Worm (Caenorhabditis elegans) whole organism, mixed stage, embryonic: ENCODE measurements around the gene C13A2.3.

Source experiments
- M03D4.4 ChIP-seq: sonication (generic microtip); optimal IDR thresholded peaks from 2 replicates; lab custom pipeline; 2017; ENCODE audit warnings: mild to moderate bottlenecking, missing genetic modification characterization, missing compliant biosample characterization
- blmp-1 ChIP-seq: fragments of 150-350 bp; optimal IDR thresholded peaks from 2 replicates; lab custom pipeline; 2014; ENCODE audit warnings: missing biosample characterization, missing genetic modification characterization
- ceh-39 ChIP-seq: fragments of 150-350 bp; optimal IDR thresholded peaks from 2 replicates; lab custom pipeline; 2014; ENCODE audit warnings: missing biosample characterization, missing genetic modification characterization
- ceh-43 ChIP-seq: fragments of 200-800 bp; sonication (Bioruptor generic); optimal IDR thresholded peaks from 2 replicates; lab custom pipeline; 2018; ENCODE audit warnings: mild to moderate bottlenecking, missing genetic modification characterization, moderate library complexity, missing compliant biosample characterization
- ceh-83 ChIP-seq: fragments of 200-800 bp; sonication (Bioruptor generic); optimal IDR thresholded peaks from 2 replicates; lab custom pipeline; 2018; ENCODE audit warnings: mild to moderate bottlenecking, missing genetic modification characterization, missing compliant biosample characterization
- ces-1 ChIP-seq: fragments of 150-350 bp; optimal IDR thresholded peaks from 2 replicates; lab custom pipeline; 2014; ENCODE audit warnings: missing biosample characterization, missing genetic modification reagents, missing genetic modification characterization
- cnd-1 ChIP-seq: fragments of 200-800 bp; sonication (Bioruptor generic); optimal IDR thresholded peaks from 2 replicates; lab custom pipeline; 2018; ENCODE audit warnings: mild to moderate bottlenecking, missing genetic modification characterization, missing compliant biosample characterization
- drap-1 ChIP-seq: fragments of 200-800 bp; sonication (Bioruptor generic); optimal IDR thresholded peaks from 3 replicates; lab custom pipeline; 2018; ENCODE audit warnings: mild to moderate bottlenecking, missing genetic modification characterization, missing compliant biosample characterization
- elt-1 ChIP-seq: sonication (generic microtip); optimal IDR thresholded peaks from 2 replicates; lab custom pipeline; 2017; ENCODE audit warnings: missing genetic modification characterization, mild to moderate bottlenecking, missing compliant biosample characterization, antibody characterized with exemption, moderate library complexity, borderline replicate concordance; ENCODE audit not compliant: insufficient read depth
- elt-3 ChIP-seq: fragments of 150-350 bp; optimal IDR thresholded peaks from 2 replicates; lab custom pipeline; 2014; ENCODE audit warnings: missing biosample characterization, missing genetic modification characterization
- ham-2 ChIP-seq: fragments of 200-800 bp; sonication (Bioruptor generic); optimal IDR thresholded peaks from 2 replicates; lab custom pipeline; 2018; ENCODE audit warnings: mild to moderate bottlenecking, missing genetic modification characterization, missing compliant biosample characterization
- lin-13 ChIP-seq: fragments of 150-350 bp; optimal IDR thresholded peaks from 2 replicates; lab custom pipeline; 2014; ENCODE audit warnings: missing biosample characterization, missing genetic modification characterization
- lin-32 ChIP-seq: fragments of 200-800 bp; sonication (Bioruptor generic); optimal IDR thresholded peaks from 2 replicates; lab custom pipeline; 2018; ENCODE audit warnings: mild to moderate bottlenecking, missing genetic modification characterization, missing compliant biosample characterization
- lsy-2 ChIP-seq: fragments of 150-350 bp; optimal IDR thresholded peaks from 2 replicates; lab custom pipeline; 2014; ENCODE audit warnings: missing biosample characterization, missing genetic modification characterization
- mab-5 ChIP-seq: fragments of 150-350 bp; optimal IDR thresholded peaks from 2 replicates; lab custom pipeline; 2014; ENCODE audit warnings: missing biosample characterization, missing genetic modification characterization
- mep-1 ChIP-seq: fragments of 150-350 bp; optimal IDR thresholded peaks from 2 replicates; lab custom pipeline; 2017; ENCODE audit warnings: missing biosample characterization, missing genetic modification reagents, missing genetic modification characterization, inconsistent platforms
- mls-2 ChIP-seq: sonication (generic microtip); optimal IDR thresholded peaks from 2 replicates; lab custom pipeline; 2016; ENCODE audit warnings: mild to moderate bottlenecking, missing genetic modification characterization, moderate library complexity, missing compliant biosample characterization
- nhr-12 ChIP-seq: fragments of 150-350 bp; optimal IDR thresholded peaks from 2 replicates; lab custom pipeline; 2014; ENCODE audit warnings: missing biosample characterization, missing genetic modification characterization
- nhr-2 ChIP-seq: fragments of 150-350 bp; optimal IDR thresholded peaks from 2 replicates; lab custom pipeline; 2014; ENCODE audit warnings: missing biosample characterization, missing genetic modification characterization
- nhr-237 ChIP-seq: fragments of 150-350 bp; optimal IDR thresholded peaks from 2 replicates; lab custom pipeline; 2014; ENCODE audit warnings: missing biosample characterization, missing genetic modification characterization
- nhr-28 ChIP-seq: fragments of 150-350 bp; optimal IDR thresholded peaks from 2 replicates; lab custom pipeline; 2014; ENCODE audit warnings: missing biosample characterization, missing genetic modification characterization
- nhr-76 ChIP-seq: sonication (generic microtip); optimal IDR thresholded peaks from 2 replicates; lab custom pipeline; 2017; ENCODE audit warnings: missing biosample characterization, missing genetic modification characterization
- pha-4 ChIP-seq: fragments of 150-350 bp; optimal IDR thresholded peaks from 2 replicates; lab custom pipeline; 2018; ENCODE audit warnings: missing biosample characterization, missing genetic modification reagents, missing genetic modification characterization
- snpc-4 ChIP-seq: fragments of 150-350 bp; optimal IDR thresholded peaks from 2 replicates; lab custom pipeline; 2014; ENCODE audit warnings: missing biosample characterization, missing genetic modification characterization
- sptf-1 ChIP-seq: sonication (generic microtip); optimal IDR thresholded peaks from 2 replicates; lab custom pipeline; 2017; ENCODE audit warnings: mild to moderate bottlenecking, missing genetic modification characterization, moderate library complexity, missing compliant biosample characterization
- tbx-8 ChIP-seq: fragments of 200-800 bp; sonication (Bioruptor generic); optimal IDR thresholded peaks from 2 replicates; lab custom pipeline; 2018; ENCODE audit warnings: mild to moderate bottlenecking, missing genetic modification characterization, moderate library complexity, missing compliant biosample characterization
- unc-39 ChIP-seq: fragments of 150-350 bp; optimal IDR thresholded peaks from 2 replicates; lab custom pipeline; 2014; ENCODE audit warnings: missing biosample characterization, missing genetic modification characterization
- unc-62 ChIP-seq: fragments of 150-350 bp; optimal IDR thresholded peaks from 2 replicates; lab custom pipeline; 2014; ENCODE audit warnings: missing biosample characterization, missing genetic modification reagents, missing genetic modification characterization
- zip-8 ChIP-seq: fragments of 150-350 bp; optimal IDR thresholded peaks from 2 replicates; lab custom pipeline; 2014; ENCODE audit warnings: missing biosample characterization, missing genetic modification characterization
- ztf-11 ChIP-seq: fragments of 150-350 bp; optimal IDR thresholded peaks from 2 replicates; lab custom pipeline; 2014; ENCODE audit warnings: missing biosample characterization, missing genetic modification characterization

Gene C13A2.3

DNA sequence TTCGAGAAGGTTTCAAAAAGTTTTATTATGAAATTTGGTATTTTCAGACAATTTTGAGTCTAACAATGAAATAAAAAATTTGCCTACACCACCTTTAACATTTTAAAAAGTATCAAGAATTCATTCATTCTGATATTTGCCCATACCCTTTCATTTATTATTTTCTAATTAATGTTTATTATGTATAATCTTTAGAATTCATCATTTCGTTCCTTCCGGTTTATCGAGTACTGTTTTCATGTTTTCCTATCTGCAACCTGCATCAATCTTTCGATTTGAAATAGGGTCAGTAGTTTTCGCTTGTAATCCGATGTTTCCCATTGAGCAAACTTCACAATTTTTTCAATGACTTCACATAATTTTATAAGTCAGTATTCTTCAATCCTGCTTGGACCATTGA lies 12.7 kb upstream of the C13A2.3 start, which contains the start of gene C13A2.6:
C13A2.6 (plus strand) TSS at position 301 of the 400 bp plus-strand sequence.
- TF ChIP-seq cnd-1 (no peak), zip-8 (tag; lab: Kevin White, UChicago) (no peak), ham-2 (no peak), drap-1 (GFP tag; lab: Kevin White, UChicago) (no peak), snpc-4 (no peak), nhr-2 (tag; lab: Kevin White, UChicago) (no peak), ztf-11 (tag; lab: Kevin White, UChicago) (no peak), mep-1 (no peak), elt-3 (tag; lab: Kevin White, UChicago) (no peak), nhr-237 (tag; lab: Kevin White, UChicago) (no peak), unc-62 (no peak)

DNA sequence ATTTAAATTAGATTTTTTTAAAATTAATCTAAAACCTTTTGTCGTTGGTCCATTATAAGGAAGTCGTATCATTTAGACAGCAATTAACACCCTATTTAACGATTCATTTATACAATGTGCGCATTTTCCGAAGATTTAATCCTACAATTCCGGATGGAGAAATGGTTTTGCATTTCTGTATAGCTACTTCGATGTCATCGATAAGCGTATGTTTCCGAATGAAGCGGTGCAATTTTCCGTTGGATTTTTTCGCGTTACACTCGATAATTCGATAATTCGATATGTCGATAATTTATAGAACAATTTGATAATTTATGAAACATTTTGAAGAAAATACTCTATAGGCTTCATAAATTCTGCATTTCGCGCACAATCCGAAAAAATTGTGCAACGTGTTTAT lies 7.1 kb upstream of the C13A2.3 start, which contains the start of gene C13A2.10:
C13A2.10 (minus strand) TSS at position 101 of the 400 bp plus-strand sequence.
- no peak for TF ChIP-seq ztf-11 (tag; lab: Kevin White, UChicago)
- no peak for TF ChIP-seq mep-1
- TF ChIP-seq unc-39 (tag; lab: Kevin White, UChicago) = no peak
- TF ChIP-seq nhr-76 (tag; lab: Kevin White, UChicago) = no peak
- no peak for TF ChIP-seq drap-1 (GFP tag; lab: Kevin White, UChicago)
- no peak for TF ChIP-seq pha-4 (tag; lab: Kevin White, UChicago)

DNA sequence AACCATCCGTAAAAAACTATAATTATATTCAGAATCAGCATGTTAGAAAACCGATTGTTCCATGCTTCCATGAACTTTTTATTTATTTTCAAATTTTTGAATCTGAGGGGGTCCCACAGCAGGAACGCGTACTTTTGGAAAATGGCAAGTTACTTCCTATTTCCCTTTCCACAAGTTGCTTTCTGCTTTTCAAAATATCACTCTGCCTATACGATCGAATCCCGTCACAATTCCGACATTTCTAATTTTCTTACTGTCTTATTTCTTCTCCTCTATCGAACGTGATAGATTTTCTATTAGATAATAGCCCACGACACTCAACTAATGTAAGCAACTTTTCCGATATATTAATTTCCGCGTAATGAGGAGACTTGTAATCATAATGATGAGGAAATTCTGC lies 6.6 kb upstream of the C13A2.3 start, which contains the start of gene C13A2.5:
C13A2.5 (plus strand) TSS at position 301 of the 400 bp plus-strand sequence.
- no peak for TF ChIP-seq sptf-1 (tag; lab: Kevin White, UChicago)
- no peak for TF ChIP-seq blmp-1
- no peak for TF ChIP-seq ceh-83
- no peak for TF ChIP-seq mls-2 (tag; lab: Kevin White, UChicago)
- no peak for TF ChIP-seq M03D4.4 (tag; lab: Kevin White, UChicago)
- no peak for TF ChIP-seq unc-39 (tag; lab: Kevin White, UChicago)
- no peak for TF ChIP-seq ceh-39
- no peak for TF ChIP-seq snpc-4
- TF ChIP-seq nhr-76 (tag; lab: Kevin White, UChicago) = no peak
- TF ChIP-seq pha-4 (tag; lab: Kevin White, UChicago) = no peak
- TF ChIP-seq lin-32 = no peak
- no peak for TF ChIP-seq nhr-2 (tag; lab: Kevin White, UChicago)
- no peak for TF ChIP-seq ceh-43 (GFP tag; lab: Kevin White, UChicago)
- TF ChIP-seq mep-1 = no peak
- TF ChIP-seq zip-8 (tag; lab: Kevin White, UChicago) = no peak
- TF ChIP-seq ces-1 (GFP tag; lab: Kevin White, UChicago) = no peak
- no peak for TF ChIP-seq elt-1 (tag; lab: Kevin White, UChicago)
- TF ChIP-seq elt-3 (tag; lab: Kevin White, UChicago) = no peak
- no peak for TF ChIP-seq mab-5 (tag; lab: Kevin White, UChicago)
- TF ChIP-seq, all 35 proteins: peak for 0

DNA sequence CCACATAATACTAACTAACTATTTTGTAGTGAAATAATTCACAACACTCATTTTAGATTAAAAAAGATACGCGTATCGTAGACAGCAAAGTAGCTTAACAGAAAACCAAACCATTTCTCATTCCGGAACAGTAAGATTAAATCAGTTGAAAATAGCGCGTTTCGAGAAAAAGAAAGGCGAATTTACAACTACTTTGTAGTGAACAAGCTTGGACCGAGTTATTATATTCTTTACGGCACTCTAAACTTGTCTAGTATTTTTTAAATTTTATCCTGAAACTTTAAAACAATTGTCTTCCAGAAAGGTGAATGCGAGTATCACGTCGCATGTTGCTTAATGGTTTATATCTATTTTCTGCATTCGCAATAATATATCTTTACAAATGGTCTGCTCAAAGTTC lies 3.0 kb upstream of the C13A2.3 start, which contains the start of gene C13A2.4:
C13A2.4 (plus strand) TSS at position 301 of the 400 bp plus-strand sequence.
- TF ChIP-seq drap-1 (GFP tag; lab: Kevin White, UChicago) = no peak
- TF ChIP-seq nhr-76 (tag; lab: Kevin White, UChicago) = no peak
- TF ChIP-seq lin-13 (tag; lab: Kevin White, UChicago) = no peak
- TF ChIP-seq cnd-1 = no peak
- TF ChIP-seq elt-1 (tag; lab: Kevin White, UChicago) = no peak
- TF ChIP-seq, all 35 proteins: peak for 0

DNA sequence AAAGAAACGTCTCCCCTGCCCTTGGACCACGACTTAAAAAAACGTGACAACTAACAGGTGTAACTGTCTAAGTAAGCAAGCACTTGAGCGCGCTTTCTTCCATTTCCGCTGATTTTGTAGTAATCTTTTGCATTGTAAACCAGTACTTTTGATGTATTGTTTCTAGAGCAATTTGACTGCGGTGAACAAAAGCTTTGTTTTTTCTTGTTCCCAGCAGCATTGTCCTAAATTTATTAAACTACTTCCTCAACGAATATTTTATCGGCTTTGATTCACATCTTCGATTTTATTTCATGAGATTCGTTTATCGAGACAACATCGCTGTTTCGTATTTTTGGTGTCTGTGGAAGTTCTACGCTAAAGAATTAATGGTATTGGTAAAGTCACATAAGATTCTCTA lies 6.6 kb downstream of the C13A2.3 start, which contains the start of gene C13A2.1:
C13A2.1 (plus strand) TSS at position 301 of the 400 bp plus-strand sequence.
- TF ChIP-seq nhr-12 (tag; lab: Kevin White, UChicago) (no peak), ceh-43 (GFP tag; lab: Kevin White, UChicago) (no peak), nhr-2 (tag; lab: Kevin White, UChicago) (no peak), nhr-76 (tag; lab: Kevin White, UChicago) (no peak), lin-32 (no peak), lin-13 (tag; lab: Kevin White, UChicago) (no peak), ceh-39 (no peak), elt-1 (tag; lab: Kevin White, UChicago) (no peak), nhr-28 (tag; lab: Kevin White, UChicago) (no peak), tbx-8 (GFP tag; lab: Kevin White, UChicago) (no peak), blmp-1 (no peak), cnd-1 (no peak), lsy-2 (tag; lab: Kevin White, UChicago) (no peak), ztf-11 (tag; lab: Kevin White, UChicago) (no peak), snpc-4 (no peak), zip-8 (tag; lab: Kevin White, UChicago) (no peak), unc-62 (no peak)
